Worm (Caenorhabditis elegans) whole organism, L4/young adult: Measurements from ENCODE around the gene Y41D4A.6.

Experiments used
- W03F9.2 ChIP-seq: fragments of 150-350 bp; optimal IDR thresholded peaks from 2 replicates; lab custom pipeline; 2014; ENCODE audit warnings: missing biosample characterization, missing genetic modification characterization
- dao-5 ChIP-seq: sonication (generic microtip); optimal IDR thresholded peaks from 2 replicates; lab custom pipeline; 2016; ENCODE audit warnings: missing genotype, missing genetic modification characterization, moderate library complexity, missing compliant biosample characterization
- him-1 ChIP-seq: sonication (generic microtip); optimal IDR thresholded peaks from 2 replicates; lab custom pipeline; 2016; ENCODE audit warnings: missing genotype, missing genetic modification reagents, missing genetic modification characterization, missing compliant biosample characterization

ce11 chrIV:1709695-1710315, 35.5 kb downstream of the Y41D4A.6 start, which contains the start of the genes pbs-1 and K08D12.3:
- TF ChIP-seq him-1 (tag; lab: Kevin White, UChicago) (no peak), W03F9.2 (tag; lab: Kevin White, UChicago) (peak; percentile 86), dao-5 (no peak)
